Worm (Caenorhabditis elegans) whole organism, L1 larva: ENCODE data around the gene C39D10.7.

Experiments
- aly-2 ChIP-seq: fragments of 150-350 bp; optimal IDR thresholded peaks from 2 replicates; lab custom pipeline; 2014; ENCODE audit warnings: missing biosample characterization, missing genetic modification characterization
- ama-1 ChIP-seq: fragments of 150-350 bp; optimal IDR thresholded peaks from 2 replicates; lab custom pipeline; 2014
- blmp-1 ChIP-seq: fragments of 150-350 bp; optimal IDR thresholded peaks from 2 replicates; lab custom pipeline; 2014; ENCODE audit warnings: missing biosample characterization, missing genetic modification characterization
- ets-5 ChIP-seq: fragments of 200-800 bp; sonication (Bioruptor generic); IDR thresholded peaks from 2 replicates; pipeline ENCODE4 v1.3.6; 2022; ENCODE audit warnings: missing genetic modification characterization, missing compliant biosample characterization
- fkh-8 ChIP-seq: sonication (generic microtip); optimal IDR thresholded peaks from 2 replicates; lab custom pipeline; 2016; ENCODE audit warnings: mild to moderate bottlenecking, missing genetic modification characterization, missing compliant biosample characterization
- nhr-11 ChIP-seq: fragments of 150-350 bp; optimal IDR thresholded peaks from 2 replicates; lab custom pipeline; 2014; ENCODE audit warnings: missing biosample characterization, missing genetic modification characterization
- nhr-237 ChIP-seq: fragments of 150-350 bp; optimal IDR thresholded peaks from 2 replicates; lab custom pipeline; 2014; ENCODE audit warnings: missing biosample characterization, missing genetic modification characterization
- nhr-47 ChIP-seq: sonication (generic microtip); optimal IDR thresholded peaks from 2 replicates; lab custom pipeline; 2016; ENCODE audit warnings: mild to moderate bottlenecking, missing genetic modification characterization, moderate library complexity, missing compliant biosample characterization
- nhr-77 ChIP-seq: fragments of 150-350 bp; optimal IDR thresholded peaks from 2 replicates; lab custom pipeline; 2014; ENCODE audit warnings: missing biosample characterization, missing genetic modification characterization
- pag-3 ChIP-seq: sonication (generic microtip); optimal IDR thresholded peaks from 2 replicates; lab custom pipeline; 2017; ENCODE audit warnings: missing genetic modification characterization, mild to moderate bottlenecking, missing compliant biosample characterization, antibody characterized with exemption, borderline replicate concordance; ENCODE audit not compliant: insufficient read depth
- snpc-4 ChIP-seq: fragments of 150-350 bp; optimal IDR thresholded peaks from 2 replicates; lab custom pipeline; 2014; ENCODE audit warnings: missing biosample characterization, missing genetic modification characterization

- TF ChIP-seq nhr-77 = no peak
- TF ChIP-seq blmp-1 = no peak
- no peak for TF ChIP-seq aly-2 (tag; lab: Kevin White, UChicago)
- TF ChIP-seq nhr-11 = no peak
- TF ChIP-seq snpc-4 (tag; lab: Kevin White, UChicago) = no peak
- no peak for TF ChIP-seq nhr-237 (tag; lab: Kevin White, UChicago)
- TF ChIP-seq fkh-8 (tag; lab: Kevin White, UChicago) = no peak
- no peak for TF ChIP-seq pag-3 (tag; lab: Kevin White, UChicago)
- TF ChIP-seq ama-1 (lab: Kevin White, UChicago) = no peak
- TF ChIP-seq ets-5 = no peak
- TF ChIP-seq nhr-47 (tag; lab: Kevin White, UChicago) = no peak
Observed at ce11 chrX:7875854-7876253, 37.9 kb downstream of the C39D10.7 start, which contains the start of gene cca-1.
